Worm (Caenorhabditis elegans) whole organism, mixed stage, embryonic: ENCODE results near the gene marg-1.

Source experiments
- M03D4.4 ChIP-seq: sonication (generic microtip); optimal IDR thresholded peaks from 2 replicates; lab custom pipeline; 2017; ENCODE audit warnings: mild to moderate bottlenecking, missing genetic modification characterization, missing compliant biosample characterization
- bed-3 ChIP-seq: fragments of 200-800 bp; sonication (Bioruptor generic); optimal IDR thresholded peaks from 3 replicates; lab custom pipeline; 2018; ENCODE audit warnings: mild to moderate bottlenecking, missing genetic modification characterization, moderate library complexity, missing compliant biosample characterization
- ceh-39 ChIP-seq: fragments of 150-350 bp; optimal IDR thresholded peaks from 2 replicates; lab custom pipeline; 2014; ENCODE audit warnings: missing biosample characterization, missing genetic modification characterization
- ceh-83 ChIP-seq: fragments of 200-800 bp; sonication (Bioruptor generic); optimal IDR thresholded peaks from 2 replicates; lab custom pipeline; 2018; ENCODE audit warnings: mild to moderate bottlenecking, missing genetic modification characterization, missing compliant biosample characterization
- drap-1 ChIP-seq: fragments of 200-800 bp; sonication (Bioruptor generic); optimal IDR thresholded peaks from 3 replicates; lab custom pipeline; 2018; ENCODE audit warnings: mild to moderate bottlenecking, missing genetic modification characterization, missing compliant biosample characterization
- elt-3 ChIP-seq: fragments of 150-350 bp; optimal IDR thresholded peaks from 2 replicates; lab custom pipeline; 2014; ENCODE audit warnings: missing biosample characterization, missing genetic modification characterization
- flh-1 ChIP-seq: fragments of 200-800 bp; sonication (Bioruptor generic); optimal IDR thresholded peaks from 2 replicates; lab custom pipeline; 2018; ENCODE audit warnings: mild to moderate bottlenecking, missing genetic modification characterization, moderate library complexity, missing compliant biosample characterization
- hlh-1 ChIP-seq: fragments of 150-350 bp; optimal IDR thresholded peaks from 2 replicates; lab custom pipeline; 2014; ENCODE audit warnings: missing biosample characterization, missing genetic modification reagents, missing genetic modification characterization
- lin-32 ChIP-seq: fragments of 200-800 bp; sonication (Bioruptor generic); optimal IDR thresholded peaks from 2 replicates; lab custom pipeline; 2018; ENCODE audit warnings: mild to moderate bottlenecking, missing genetic modification characterization, missing compliant biosample characterization
- lsy-2 ChIP-seq: fragments of 150-350 bp; optimal IDR thresholded peaks from 2 replicates; lab custom pipeline; 2014; ENCODE audit warnings: missing biosample characterization, missing genetic modification characterization
- mab-5 ChIP-seq: fragments of 150-350 bp; optimal IDR thresholded peaks from 2 replicates; lab custom pipeline; 2014; ENCODE audit warnings: missing biosample characterization, missing genetic modification characterization
- mep-1 ChIP-seq: fragments of 150-350 bp; optimal IDR thresholded peaks from 2 replicates; lab custom pipeline; 2017; ENCODE audit warnings: missing biosample characterization, missing genetic modification reagents, missing genetic modification characterization, inconsistent platforms
- mls-2 ChIP-seq: sonication (generic microtip); optimal IDR thresholded peaks from 2 replicates; lab custom pipeline; 2016; ENCODE audit warnings: mild to moderate bottlenecking, missing genetic modification characterization, moderate library complexity, missing compliant biosample characterization
- nhr-12 ChIP-seq: fragments of 150-350 bp; optimal IDR thresholded peaks from 2 replicates; lab custom pipeline; 2014; ENCODE audit warnings: missing biosample characterization, missing genetic modification characterization
- nhr-2 ChIP-seq: fragments of 150-350 bp; optimal IDR thresholded peaks from 2 replicates; lab custom pipeline; 2014; ENCODE audit warnings: missing biosample characterization, missing genetic modification characterization
- nhr-237 ChIP-seq: fragments of 150-350 bp; optimal IDR thresholded peaks from 2 replicates; lab custom pipeline; 2014; ENCODE audit warnings: missing biosample characterization, missing genetic modification characterization
- nhr-76 ChIP-seq: sonication (generic microtip); optimal IDR thresholded peaks from 2 replicates; lab custom pipeline; 2017; ENCODE audit warnings: missing biosample characterization, missing genetic modification characterization
- pha-4 ChIP-seq: fragments of 150-350 bp; optimal IDR thresholded peaks from 2 replicates; lab custom pipeline; 2018; ENCODE audit warnings: missing biosample characterization, missing genetic modification reagents, missing genetic modification characterization
- sem-2 ChIP-seq: fragments of 200-800 bp; sonication (Bioruptor generic); optimal IDR thresholded peaks from 2 replicates; lab custom pipeline; 2018; ENCODE audit warnings: mild to moderate bottlenecking, missing genetic modification characterization, missing compliant biosample characterization
- snpc-4 ChIP-seq: fragments of 150-350 bp; optimal IDR thresholded peaks from 2 replicates; lab custom pipeline; 2014; ENCODE audit warnings: missing biosample characterization, missing genetic modification characterization
- sptf-1 ChIP-seq: sonication (generic microtip); optimal IDR thresholded peaks from 2 replicates; lab custom pipeline; 2017; ENCODE audit warnings: mild to moderate bottlenecking, missing genetic modification characterization, moderate library complexity, missing compliant biosample characterization
- unc-120 ChIP-seq: sonication (generic microtip); optimal IDR thresholded peaks from 2 replicates; lab custom pipeline; 2017; ENCODE audit warnings: missing genetic modification characterization, missing compliant biosample characterization; ENCODE audit not compliant: poor library complexity, severe bottlenecking
- unc-39 ChIP-seq: fragments of 150-350 bp; optimal IDR thresholded peaks from 2 replicates; lab custom pipeline; 2014; ENCODE audit warnings: missing biosample characterization, missing genetic modification characterization
- unc-62 ChIP-seq: fragments of 150-350 bp; optimal IDR thresholded peaks from 2 replicates; lab custom pipeline; 2014; ENCODE audit warnings: missing biosample characterization, missing genetic modification reagents, missing genetic modification characterization
- zip-8 ChIP-seq: fragments of 150-350 bp; optimal IDR thresholded peaks from 2 replicates; lab custom pipeline; 2014; ENCODE audit warnings: missing biosample characterization, missing genetic modification characterization

The marg-1 gene

DNA sequence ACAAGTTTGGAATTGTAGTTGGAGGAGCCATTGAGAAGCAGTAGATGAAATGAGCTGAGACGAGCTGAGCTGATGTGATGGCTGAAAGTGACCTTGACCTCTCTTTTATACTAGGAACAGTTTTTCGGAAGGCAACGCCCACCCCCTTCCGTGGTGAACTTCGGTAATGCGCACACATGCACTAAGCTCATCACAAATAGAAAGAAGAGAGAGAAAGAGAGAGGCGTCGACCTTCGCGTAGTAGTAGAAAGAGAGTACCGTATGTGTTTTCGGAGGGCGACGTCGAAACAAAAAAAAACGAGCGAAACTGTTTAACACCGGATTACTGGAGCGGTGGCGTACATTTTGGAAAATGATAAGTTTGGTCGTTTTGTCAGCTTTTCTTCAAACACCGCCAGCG lies at the start of gene marg-1:
Gene marg-1 (minus strand): TSS at position 101 of the 400 bp plus-strand sequence.
- TF ChIP-seq sptf-1 (tag; lab: Kevin White, UChicago) (no peak), hlh-1 (tag; lab: Kevin White, UChicago) (no peak)

DNA sequence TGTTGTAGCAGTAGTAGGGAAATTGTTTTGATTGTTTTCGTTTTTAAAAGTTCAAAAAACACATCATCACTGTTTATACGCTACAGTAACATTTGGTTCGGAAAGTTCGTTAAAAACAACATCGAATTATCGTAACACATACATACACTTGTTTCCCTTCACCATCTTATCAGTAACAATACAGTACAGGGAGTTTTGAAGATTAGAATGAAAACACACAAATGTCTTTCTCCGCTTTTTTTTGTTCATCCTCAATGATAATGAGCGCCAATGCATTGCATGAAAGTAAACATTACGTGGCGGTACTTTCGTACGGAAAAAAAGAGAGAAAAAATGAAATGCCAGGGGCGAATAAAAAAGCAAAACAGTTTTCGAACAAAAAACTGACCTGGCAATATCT lies 48.7 kb upstream of the marg-1 start:
- TF ChIP-seq elt-3 (tag; lab: Kevin White, UChicago) (no peak), snpc-4 (tag; lab: Kevin White, UChicago) (no peak), zip-8 (tag; lab: Kevin White, UChicago) (no peak), mls-2 (tag; lab: Kevin White, UChicago) (no peak), hlh-1 (tag; lab: Kevin White, UChicago) (no peak), nhr-12 (tag; lab: Kevin White, UChicago) (no peak), mep-1 (tag; lab: Kevin White, UChicago) (no peak), unc-120 (no peak), unc-62 (GFP tag; lab: Kevin White, UChicago) (no peak), lin-32 (GFP tag; lab: Kevin White, UChicago) (no peak), bed-3 (no peak), lsy-2 (tag; lab: Kevin White, UChicago) (no peak), sptf-1 (tag; lab: Kevin White, UChicago) (no peak), M03D4.4 (no peak), ceh-83 (GFP tag; lab: Kevin White, UChicago) (no peak), nhr-76 (tag; lab: Kevin White, UChicago) (no peak), nhr-237 (tag; lab: Kevin White, UChicago) (no peak), sem-2 (GFP tag; lab: Kevin White, UChicago) (no peak), flh-1 (GFP tag; lab: Kevin White, UChicago) (no peak)

DNA sequence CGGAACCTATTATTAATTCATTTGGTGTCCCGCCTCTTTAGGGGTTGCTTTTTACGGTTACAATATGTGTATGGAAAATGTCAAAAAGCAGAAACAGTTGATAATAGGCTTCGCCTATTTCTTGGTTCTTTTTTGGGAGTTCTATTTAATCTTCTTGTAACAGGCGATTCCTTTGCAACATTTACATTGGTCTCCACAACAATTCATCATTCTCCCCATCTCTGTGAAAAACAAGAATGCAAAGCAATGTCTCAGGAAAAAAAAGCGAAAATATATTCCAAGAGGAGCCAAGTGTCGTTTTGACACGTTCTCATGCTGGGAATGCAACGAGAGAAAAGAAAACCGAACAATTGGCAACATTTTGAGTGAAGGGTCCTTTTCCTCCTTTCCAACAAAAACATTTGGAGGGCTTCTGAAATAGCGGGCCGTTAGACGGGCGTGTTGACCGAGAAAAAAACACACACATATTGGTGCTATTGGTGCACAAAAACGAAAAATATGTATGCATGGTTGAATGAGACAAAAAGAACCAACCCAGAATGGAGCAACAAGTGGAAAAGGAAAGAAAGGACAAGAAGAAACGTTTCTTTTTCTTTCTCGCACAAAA lies 47.8 kb upstream of the marg-1 start:
- TF ChIP-seq nhr-12 (tag; lab: Kevin White, UChicago): no peak
- no peak for TF ChIP-seq sem-2 (GFP tag; lab: Kevin White, UChicago)
- no peak for TF ChIP-seq zip-8 (tag; lab: Kevin White, UChicago)

DNA sequence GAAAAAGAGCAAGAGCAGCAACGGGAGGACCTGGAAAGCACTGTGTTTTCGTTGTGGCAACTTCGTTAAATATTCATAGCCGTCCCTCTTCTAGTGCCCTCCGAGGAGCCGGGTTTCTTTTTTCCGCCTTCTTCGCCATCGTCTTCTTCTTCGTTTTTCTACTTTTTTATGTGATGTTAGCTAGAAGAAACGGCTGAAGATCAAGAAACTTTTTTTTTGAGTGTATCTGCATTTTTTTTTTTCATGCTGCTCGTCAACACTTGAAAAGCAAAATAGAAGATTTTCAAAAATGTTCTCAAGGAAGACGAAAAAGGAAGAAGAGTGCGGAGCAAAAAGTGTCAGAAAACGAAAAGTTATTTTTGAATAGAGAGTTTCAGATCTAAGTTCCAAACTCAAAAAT lies 46.4 kb upstream of the marg-1 start:
- TF ChIP-seq mab-5 (tag; lab: Kevin White, UChicago): no peak
- no peak for TF ChIP-seq elt-3 (tag; lab: Kevin White, UChicago)
- TF ChIP-seq pha-4 (tag; lab: Kevin White, UChicago): no peak
- TF ChIP-seq mls-2 (tag; lab: Kevin White, UChicago): no peak
- TF ChIP-seq lsy-2 (tag; lab: Kevin White, UChicago): no peak
- no peak for TF ChIP-seq snpc-4 (tag; lab: Kevin White, UChicago)

DNA sequence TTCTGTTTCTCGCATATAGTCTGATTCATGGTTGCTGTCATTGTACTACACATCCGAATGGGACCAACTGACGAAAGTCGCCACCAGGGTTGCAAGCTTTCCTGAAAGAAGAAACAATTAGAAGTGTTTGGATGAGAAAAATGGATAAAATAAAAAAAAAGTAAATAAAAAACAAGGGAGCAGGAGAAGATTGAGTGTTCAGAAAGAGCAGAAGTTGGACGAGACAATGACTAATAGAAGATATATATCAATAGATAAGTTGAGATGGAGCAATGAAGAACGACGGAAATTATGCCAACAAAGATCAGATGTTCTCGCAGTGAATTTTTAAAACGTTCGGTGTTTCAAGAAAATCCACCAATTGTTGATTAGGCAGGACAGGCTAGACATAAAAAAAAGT lies 45.9 kb upstream of the marg-1 start, which contains the start of gene fkh-9:
Gene fkh-9 (minus strand): TSS at position 101 of the 400 bp plus-strand sequence.
- TF ChIP-seq M03D4.4 (no peak), mep-1 (tag; lab: Kevin White, UChicago) (no peak), unc-39 (tag; lab: Kevin White, UChicago) (no peak), bed-3 (no peak), sem-2 (GFP tag; lab: Kevin White, UChicago) (no peak), ceh-39 (tag; lab: Kevin White, UChicago) (no peak), elt-3 (tag; lab: Kevin White, UChicago) (no peak), hlh-1 (tag; lab: Kevin White, UChicago) (no peak), nhr-12 (tag; lab: Kevin White, UChicago) (no peak), pha-4 (tag; lab: Kevin White, UChicago) (no peak), sptf-1 (tag; lab: Kevin White, UChicago) (no peak), nhr-2 (tag; lab: Kevin White, UChicago) (no peak), mab-5 (tag; lab: Kevin White, UChicago) (no peak), drap-1 (GFP tag; lab: Kevin White, UChicago) (no peak)

DNA sequence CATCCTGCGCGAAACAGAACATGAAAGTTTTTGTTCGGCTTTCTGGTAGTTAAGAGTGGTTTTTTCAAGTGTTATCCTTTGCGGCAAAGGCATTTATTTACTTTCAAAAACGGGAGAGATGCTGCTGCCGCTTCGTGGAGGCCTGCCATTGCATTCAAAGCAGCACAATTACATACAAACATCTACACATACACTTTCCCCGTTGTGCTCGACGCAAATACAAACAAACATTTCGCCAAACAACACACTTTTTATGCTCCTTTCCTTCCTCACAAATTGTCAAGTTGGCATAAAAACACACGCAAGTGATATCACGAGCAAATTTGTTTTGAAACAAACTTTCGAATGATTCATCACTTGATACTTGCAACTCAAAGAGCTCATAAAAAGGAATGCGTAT lies 45.2 kb upstream of the marg-1 start:
- TF ChIP-seq snpc-4 (tag; lab: Kevin White, UChicago) (no peak), pha-4 (tag; lab: Kevin White, UChicago) (peak; percentile 67)
- TF ChIP-seq, all 35 proteins: peak for 1
